Worm (Caenorhabditis elegans) whole organism, L3 larva: ENCODE results near the gene adt-1.

Experiments used
- R02D3.7 ChIP-seq: fragments of 150-350 bp; optimal IDR thresholded peaks from 2 replicates; lab custom pipeline; 2014; ENCODE audit warnings: missing biosample characterization, missing genetic modification characterization
- ZK546.5 ChIP-seq: sonication (generic microtip); optimal IDR thresholded peaks from 2 replicates; lab custom pipeline; 2017; ENCODE audit warnings: missing biosample characterization, missing genetic modification characterization
- daf-12 ChIP-seq: fragments of 150-350 bp; optimal IDR thresholded peaks from 2 replicates; lab custom pipeline; 2014; ENCODE audit warnings: missing biosample characterization, missing genetic modification reagents, missing genetic modification characterization
- elt-2 ChIP-seq: sonication (generic microtip); optimal IDR thresholded peaks from 2 replicates; lab custom pipeline; 2016; ENCODE audit warnings: missing genetic modification reagents, mild to moderate bottlenecking, missing genetic modification characterization, missing compliant biosample characterization
- lin-39 ChIP-seq: fragments of 150-350 bp; optimal IDR thresholded peaks from 2 replicates; lab custom pipeline; 2018; ENCODE audit warnings: missing biosample characterization, missing genetic modification reagents, missing genetic modification characterization
- nhr-12 ChIP-seq: fragments of 150-350 bp; optimal IDR thresholded peaks from 2 replicates; lab custom pipeline; 2014; ENCODE audit warnings: missing biosample characterization, missing genetic modification characterization
- nhr-77 ChIP-seq: fragments of 150-350 bp; optimal IDR thresholded peaks from 2 replicates; lab custom pipeline; 2014; ENCODE audit warnings: missing biosample characterization, missing genetic modification characterization

DNA sequence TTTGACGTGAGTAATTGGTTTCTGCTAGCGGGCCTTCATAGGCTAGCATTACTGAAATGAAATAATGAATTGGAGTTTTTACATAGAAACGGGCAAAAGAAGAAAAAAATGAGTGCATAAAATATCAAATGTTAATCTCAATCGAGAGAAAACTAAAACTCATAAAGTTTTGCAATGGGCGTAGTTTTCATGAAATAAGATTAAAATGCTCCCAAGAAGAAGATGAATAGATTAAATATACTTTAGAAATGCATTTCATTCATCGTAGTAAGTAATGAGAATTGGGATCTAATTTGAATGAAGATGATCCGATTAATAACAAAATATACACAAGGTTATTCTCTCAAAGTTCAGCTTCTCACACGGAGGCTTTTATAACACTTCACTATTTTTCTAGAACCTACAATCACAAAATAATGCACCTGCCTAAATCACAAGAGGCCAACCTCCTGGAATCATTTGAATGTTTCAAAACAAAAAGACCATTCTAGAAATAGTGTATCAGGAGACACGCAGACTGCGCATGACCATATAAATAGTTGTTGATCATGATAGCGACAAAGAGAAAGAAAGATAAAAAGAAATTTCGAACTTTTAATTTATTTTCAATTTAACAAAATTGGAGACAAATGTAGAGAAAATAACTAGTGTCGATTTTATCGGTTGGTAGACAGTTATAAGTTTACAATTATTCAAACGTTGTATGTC lies 10.7 kb upstream of the adt-1 start, which contains the start of gene nhr-17:
- TF ChIP-seq elt-2 (tag; lab: Kevin White, UChicago) (peak; percentile 43), R02D3.7 (tag; lab: Kevin White, UChicago) (no peak), daf-12 (tag; lab: Kevin White, UChicago) (no peak), ZK546.5 (tag; lab: Kevin White, UChicago) (no peak), nhr-12 (no peak), nhr-77 (tag; lab: Kevin White, UChicago) (no peak), lin-39 (no peak)
